Fruit fly (Drosophila melanogaster) whole organism, embryonic: Measurements from ENCODE around the gene lva.

Experiments
- Atf6 ChIP-seq: fragments of 200-800 bp; sonication (Bioruptor generic); IDR thresholded peaks from 2 replicates; pipeline ENCODE4 v1.3.6; 2022; ENCODE audit warnings: missing biosample characterization, missing genetic modification characterization
- CG10274 ChIP-seq: fragments of 200-800 bp; sonication (Bioruptor generic); optimal IDR thresholded peaks from 3 replicates; lab custom pipeline; 2017; ENCODE audit warnings: missing biosample characterization, mild to moderate bottlenecking, missing genetic modification characterization
- CG13287 ChIP-seq: fragments of 200-800 bp; sonication (Bioruptor generic); IDR thresholded peaks from 2 replicates; pipeline ENCODE4 v1.3.6; 2022; ENCODE audit warnings: missing biosample characterization, missing genetic modification characterization; ENCODE audit not compliant: partially characterized antibody
- CG15601 ChIP-seq: fragments of 200-800 bp; sonication (Bioruptor generic); optimal IDR thresholded peaks from 3 replicates; lab custom pipeline; 2019; ENCODE audit warnings: missing biosample characterization, mild to moderate bottlenecking, missing genetic modification characterization, moderate library complexity
- CG31224 ChIP-seq: fragments of 200-800 bp; sonication (Bioruptor generic); IDR thresholded peaks from 2 replicates; pipeline ENCODE4 v1.3.6; 2022; ENCODE audit warnings: missing biosample characterization, missing genetic modification characterization
- CG31365 ChIP-seq: fragments of 200-800 bp; sonication (Bioruptor generic); optimal IDR thresholded peaks from 2 replicates; lab custom pipeline; 2018; ENCODE audit warnings: missing biosample characterization, mild to moderate bottlenecking, missing genetic modification characterization
- CG3281 ChIP-seq: fragments of 200-800 bp; sonication (Bioruptor generic); optimal IDR thresholded peaks from 3 replicates; lab custom pipeline; 2017; ENCODE audit warnings: missing biosample characterization, mild to moderate bottlenecking, missing genetic modification characterization
- CG4282 ChIP-seq: fragments of 200-800 bp; sonication (Bioruptor generic); optimal IDR thresholded peaks from 2 replicates; lab custom pipeline; 2016; ENCODE audit warnings: missing biosample characterization, missing genetic modification characterization
- CG43689 ChIP-seq: fragments of 200-800 bp; sonication (Bioruptor generic); IDR thresholded peaks from 2 replicates; pipeline ENCODE4 v1.3.6; 2022; ENCODE audit warnings: missing biosample characterization, missing genetic modification characterization
- CG4404 ChIP-seq: fragments of 200-800 bp; sonication (Bioruptor generic); IDR thresholded peaks from 2 replicates; pipeline ENCODE4 v1.3.6; 2022; ENCODE audit warnings: missing biosample characterization, missing genetic modification characterization
- CG5245 ChIP-seq: fragments of 200-800 bp; sonication (Bioruptor generic); optimal IDR thresholded peaks from 3 replicates; lab custom pipeline; 2016; ENCODE audit warnings: missing biosample characterization, missing genetic modification characterization
- CG6854 ChIP-seq: fragments of 200-800 bp; sonication (Bioruptor generic); optimal IDR thresholded peaks from 3 replicates; lab custom pipeline; 2017; ENCODE audit warnings: missing biosample characterization, mild to moderate bottlenecking, missing genetic modification characterization
- CG7271 ChIP-seq: fragments of 200-800 bp; sonication (Bioruptor generic); optimal IDR thresholded peaks from 2 replicates; lab custom pipeline; 2018; ENCODE audit warnings: missing biosample characterization, mild to moderate bottlenecking, missing genetic modification characterization, moderate library complexity
- CG7963 ChIP-seq: fragments of 200-800 bp; sonication (Bioruptor generic); IDR thresholded peaks from 3 replicates; pipeline ENCODE4 v1.3.6; 2022; ENCODE audit warnings: missing biosample characterization, missing genetic modification characterization; ENCODE audit not compliant: partially characterized antibody
- CG9817 ChIP-seq: fragments of 200-800 bp; sonication (Bioruptor generic); optimal IDR thresholded peaks from 2 replicates; lab custom pipeline; 2018; ENCODE audit warnings: missing biosample characterization, mild to moderate bottlenecking, missing genetic modification characterization, moderate library complexity
- CkIIα-i1 ChIP-seq: fragments of 200-800 bp; sonication (Bioruptor generic); IDR thresholded peaks from 2 replicates; pipeline ENCODE4 v1.3.6; 2022; ENCODE audit warnings: missing biosample characterization, missing genetic modification characterization
- CrebB ChIP-seq: fragments of 200-800 bp; sonication (Bioruptor generic); optimal IDR thresholded peaks from 3 replicates; lab custom pipeline; 2018; ENCODE audit warnings: missing biosample characterization, mild to moderate bottlenecking, missing genetic modification characterization
- HLHmδ ChIP-seq: fragments of 200-800 bp; sonication (Bioruptor generic); optimal IDR thresholded peaks from 2 replicates; lab custom pipeline; 2018; ENCODE audit warnings: missing biosample characterization, mild to moderate bottlenecking, missing genetic modification characterization, moderate library complexity
- HmgZ ChIP-seq: fragments of 200-800 bp; sonication (Bioruptor generic); optimal IDR thresholded peaks from 2 replicates; lab custom pipeline; 2018; ENCODE audit warnings: missing biosample characterization, mild to moderate bottlenecking, missing genetic modification characterization
- Hmr ChIP-seq: fragments of 200-800 bp; sonication (Bioruptor generic); optimal IDR thresholded peaks from 3 replicates; lab custom pipeline; 2017; ENCODE audit warnings: mild to moderate bottlenecking, missing biosample characterization, missing genetic modification reagents, missing genetic modification characterization
- Hr78 ChIP-seq, 2 experiments: fragments of 200-800 bp in 1 of 2; fragments of >200 bp in 1 of 2; sonication (Bioruptor generic) in 1 of 2; optimal IDR thresholded peaks; 2 replicates each; lab custom pipeline; 2017 to 2019; ENCODE audit warnings: missing biosample characterization in 2 of 2, missing genetic modification characterization in 2 of 2, mild to moderate bottlenecking in 1 of 2, moderate library complexity in 1 of 2
- Med ChIP-seq: fragments of 200-800 bp; sonication (Bioruptor generic); peaks from one replicate; lab custom pipeline; 2016; ENCODE audit warnings: missing biosample characterization, missing genetic modification characterization, mild to moderate bottlenecking, inconsistent platforms, moderate library complexity
- Nf-YA ChIP-seq: fragments of 200-800 bp; sonication (Bioruptor generic); IDR thresholded peaks from 2 replicates; pipeline ENCODE4 v1.3.6; 2022; ENCODE audit warnings: missing biosample characterization, missing genetic modification characterization
- Sin3A ChIP-seq: fragments of >200 bp; optimal IDR thresholded peaks from 2 replicates; lab custom pipeline; 2018
- Sry-δ ChIP-seq: fragments of 200-800 bp; sonication (Bioruptor generic); optimal IDR thresholded peaks from 2 replicates; lab custom pipeline; 2016; ENCODE audit warnings: missing biosample characterization, missing genetic modification characterization
- Ssrp ChIP-seq: fragments of 200-800 bp; sonication (Bioruptor generic); optimal IDR thresholded peaks from 2 replicates; lab custom pipeline; 2018; ENCODE audit warnings: missing biosample characterization, mild to moderate bottlenecking, missing genetic modification characterization, moderate library complexity
- aop ChIP-seq: fragments of 200-800 bp; sonication (Bioruptor generic); IDR thresholded peaks from 2 replicates; pipeline ENCODE4 v1.3.6; 2022; ENCODE audit warnings: missing biosample characterization, missing genetic modification characterization
- ato ChIP-seq: fragments of 200-800 bp; sonication (Bioruptor generic); IDR thresholded peaks from 2 replicates; pipeline ENCODE4 v1.3.6; 2022; ENCODE audit warnings: missing biosample characterization, missing genetic modification characterization; ENCODE audit not compliant: partially characterized antibody
- az2 ChIP-seq: fragments of 200-800 bp; sonication (Bioruptor generic); optimal IDR thresholded peaks from 3 replicates; lab custom pipeline; 2016; ENCODE audit warnings: missing biosample characterization, missing genetic modification characterization
- caup ChIP-seq: fragments of 200-800 bp; sonication (Bioruptor generic); optimal IDR thresholded peaks from 3 replicates; lab custom pipeline; 2017; ENCODE audit warnings: missing biosample characterization, mild to moderate bottlenecking, missing genetic modification characterization, moderate library complexity; ENCODE audit not compliant: severe bottlenecking
- chm ChIP-seq: fragments of 200-800 bp; sonication (Bioruptor generic); IDR thresholded peaks from 2 replicates; pipeline ENCODE4 v1.3.6; 2022; ENCODE audit warnings: missing biosample characterization, missing genetic modification characterization
- dimm ChIP-seq: fragments of 200-800 bp; sonication (Bioruptor generic); IDR thresholded peaks from 2 replicates; pipeline ENCODE4 v1.3.6; 2022; ENCODE audit warnings: missing biosample characterization, missing genetic modification characterization
- dmrt11E ChIP-seq: fragments of 200-800 bp; sonication (Bioruptor generic); optimal IDR thresholded peaks from 3 replicates; lab custom pipeline; 2018; ENCODE audit warnings: missing biosample characterization, mild to moderate bottlenecking, missing genetic modification characterization, moderate library complexity
- en ChIP-seq: fragments of 200-800 bp; sonication (Bioruptor generic); optimal IDR thresholded peaks from 2 replicates; lab custom pipeline; 2016; ENCODE audit warnings: missing biosample characterization, missing genetic modification characterization
- esg ChIP-seq: fragments of 200-800 bp; sonication (Bioruptor generic); conservative IDR thresholded peaks from 2 replicates; pipeline ENCODE4 v1.3.6; 2022; ENCODE audit warnings: missing biosample characterization, missing genetic modification characterization
- fd64A ChIP-seq: fragments of 200-800 bp; sonication (Bioruptor generic); optimal IDR thresholded peaks from 3 replicates; lab custom pipeline; 2018; ENCODE audit warnings: missing biosample characterization, mild to moderate bottlenecking, missing genetic modification characterization
- gcm2 ChIP-seq: fragments of 200-800 bp; sonication (Bioruptor generic); optimal IDR thresholded peaks from 2 replicates; lab custom pipeline; 2016; ENCODE audit warnings: missing biosample characterization, missing genetic modification characterization
- gsb-n ChIP-seq: fragments of 200-800 bp; sonication (Bioruptor generic); optimal IDR thresholded peaks from 3 replicates; lab custom pipeline; 2018; ENCODE audit warnings: missing biosample characterization, mild to moderate bottlenecking, missing genetic modification characterization
- ham ChIP-seq: fragments of 200-800 bp; sonication (Bioruptor generic); IDR thresholded peaks from 2 replicates; pipeline ENCODE4 v1.3.6; 2022; ENCODE audit warnings: missing biosample characterization, missing genetic modification characterization
- hkb ChIP-seq, 2 experiments: fragments of 200-800 bp in 1 of 2; fragments of >200 bp in 1 of 2; sonication (Bioruptor generic) in 1 of 2; IDR thresholded peaks in 1 of 2; optimal IDR thresholded peaks in 1 of 2; 2 replicates each; pipeline versions ENCODE4 v1.3.6 to Lab custom; 2017 to 2022; ENCODE audit warnings: missing biosample characterization in 1 of 2, missing genetic modification characterization in 1 of 2
- knrl ChIP-seq: fragments of 200-800 bp; sonication (Bioruptor generic); IDR thresholded peaks from 3 replicates; pipeline ENCODE4 v1.3.6; 2022; ENCODE audit warnings: missing biosample characterization, missing genetic modification characterization; ENCODE audit not compliant: partially characterized antibody
- lab ChIP-seq: fragments of 200-800 bp; sonication (Bioruptor generic); optimal IDR thresholded peaks from 3 replicates; lab custom pipeline; 2017; ENCODE audit warnings: missing biosample characterization, missing genetic modification characterization, mild to moderate bottlenecking, moderate library complexity, missing genetic modification reagents
- nau ChIP-seq: fragments of 200-800 bp; sonication (Bioruptor generic); optimal IDR thresholded peaks from 3 replicates; lab custom pipeline; 2017; ENCODE audit warnings: missing biosample characterization, mild to moderate bottlenecking, missing genetic modification characterization, missing genetic modification reagents
- pb ChIP-seq: fragments of 200-800 bp; sonication (Bioruptor generic); optimal IDR thresholded peaks from 3 replicates; lab custom pipeline; 2016; ENCODE audit warnings: missing biosample characterization, missing genetic modification characterization
- repo ChIP-seq: fragments of 200-800 bp; sonication (Bioruptor generic); optimal IDR thresholded peaks from 2 replicates; lab custom pipeline; 2016; ENCODE audit warnings: missing biosample characterization, missing genetic modification characterization
- run ChIP-seq: fragments of 200-800 bp; sonication (Bioruptor generic); optimal IDR thresholded peaks from 3 replicates; lab custom pipeline; 2018; ENCODE audit warnings: missing biosample characterization, mild to moderate bottlenecking, missing genetic modification characterization
- scrt ChIP-seq: fragments of 200-800 bp; sonication (Bioruptor generic); optimal IDR thresholded peaks from 2 replicates; lab custom pipeline; 2018; ENCODE audit warnings: missing biosample characterization, mild to moderate bottlenecking, missing genetic modification characterization, moderate library complexity
- sim ChIP-seq: fragments of 200-800 bp; sonication (Bioruptor generic); IDR thresholded peaks from 2 replicates; pipeline ENCODE4 v1.3.6; 2022; ENCODE audit warnings: missing biosample characterization, missing genetic modification characterization
- so ChIP-seq: fragments of 200-800 bp; sonication (Bioruptor generic); IDR thresholded peaks from 3 replicates; pipeline ENCODE4 v1.3.6; 2022; ENCODE audit warnings: missing biosample characterization, missing genetic modification characterization
- tap ChIP-seq: fragments of 200-800 bp; optimal IDR thresholded peaks from 3 replicates; lab custom pipeline; 2019; ENCODE audit warnings: missing biosample characterization, mild to moderate bottlenecking, missing genetic modification characterization, moderate library complexity
- tll ChIP-seq, 2 experiments: fragments of 200-800 bp in 1 of 2; fragments of >200 bp in 1 of 2; sonication (Bioruptor generic) in 1 of 2; optimal IDR thresholded peaks; 2 replicates each; lab custom pipeline; 2017 to 2019; ENCODE audit warnings: missing biosample characterization in 2 of 2, missing genetic modification characterization in 2 of 2, mild to moderate bottlenecking in 1 of 2, moderate library complexity in 1 of 2

Gene lva

DNA sequence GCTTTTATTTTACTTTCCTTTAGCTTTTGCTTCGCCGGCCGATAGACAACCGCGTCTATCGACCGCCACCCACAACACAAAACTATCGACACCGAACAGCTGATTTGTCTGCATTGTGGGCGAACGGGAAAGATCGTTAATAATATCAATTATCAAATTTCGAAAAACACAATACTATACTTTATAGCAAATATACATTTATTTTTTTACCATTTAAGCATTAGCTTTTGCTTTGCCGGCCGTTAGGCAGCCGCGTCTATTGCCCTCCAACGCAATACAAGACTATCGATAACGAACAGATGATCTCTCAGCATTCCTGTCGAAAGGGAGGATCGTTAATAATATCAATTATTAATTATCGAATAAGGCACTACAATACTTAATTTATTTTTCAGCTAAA is 29.0 kb downstream of the lva start, which contains the start of the genes CG2938 and Glos (continued):
- TF ChIP-seq CG10274 (no peak), fd64A (no peak), lab (GFP tag; lab: Kevin White, UChicago) (no peak), scrt (GFP tag; lab: Kevin White, UChicago) (no peak), gcm2 (GFP tag; lab: Kevin White, UChicago) (no peak), sim (GFP tag; lab: Robert Waterston, UW) (no peak), Med (peak; percentile 50), CG7963 (GFP tag; lab: Robert Waterston, UW) (peak; percentile 65), knrl (peak; percentile 65; the same call in 2 of the 3 replicates), CG5245 (GFP tag; lab: Kevin White, UChicago) (no peak), HmgZ (tag; lab: Kevin White, UChicago) (no peak), esg (no peak), ham (GFP tag; lab: Robert Waterston, UW) (no peak), tll (GFP tag; optimal IDR thresholded peaks at IDR 0.05; lab: Kevin White, UChicago) (no peak), Nf-YA (GFP tag; lab: Robert Waterston, UW) (no peak), CkIIα-i1 (GFP tag; lab: Robert Waterston, UW) (no peak), CG13287 (GFP tag; lab: Robert Waterston, UW) (peak; percentile 84), run (tag; lab: Kevin White, UChicago) (no peak), Atf6 (no peak), CG3281 (GFP tag; lab: Kevin White, UChicago) (no peak), CG31224 (GFP tag; lab: Robert Waterston, UW) (no peak), Sry-δ (GFP tag; lab: Kevin White, UChicago) (peak; percentile 50), CG4404 (GFP tag; lab: Robert Waterston, UW) (no peak), Ssrp (tag; lab: Kevin White, UChicago) (no peak), CrebB (tag; lab: Kevin White, UChicago) (no peak), pb (no peak), Hmr (GFP tag; lab: Kevin White, UChicago) (no peak), so (GFP tag; lab: Robert Waterston, UW) (no peak), aop (GFP tag; lab: Robert Waterston, UW) (no peak), repo (GFP tag; lab: Kevin White, UChicago) (no peak), CG6854 (GFP tag; lab: Kevin White, UChicago) (no peak), dmrt11E (tag; lab: Kevin White, UChicago) (no peak), Hr78 (GFP tag; optimal IDR thresholded peaks at IDR 0.05; lab: Kevin White, UChicago) (no peak), CG31365 (tag; lab: Kevin White, UChicago) (no peak), hkb (optimal IDR thresholded peaks at IDR 0.05; lab: Kevin White, UChicago) (no peak), hkb (GFP tag; IDR thresholded peaks at IDR 0.05; lab: Robert Waterston, UW) (no peak), nau (GFP tag; lab: Kevin White, UChicago) (no peak), chm (GFP tag; lab: Robert Waterston, UW) (no peak), CG9817 (tag; lab: Kevin White, UChicago) (no peak), tap (tag; lab: Kevin White, UChicago) (no peak), CG43689 (GFP tag; lab: Robert Waterston, UW) (no peak), dimm (GFP tag; lab: Robert Waterston, UW) (no peak), en (GFP tag; lab: Kevin White, UChicago) (no peak), ato (GFP tag; lab: Robert Waterston, UW) (0 out of 2 replicates have a peak, but pooled peaks have one; percentile 7), Sin3A (lab: Kevin White, UChicago) (peak; percentile 57), CG7271 (tag; lab: Kevin White, UChicago) (no peak), CG15601 (tag; lab: Kevin White, UChicago) (no peak), caup (GFP tag; lab: Kevin White, UChicago) (no peak), CG4282 (GFP tag; lab: Kevin White, UChicago) (no peak), az2 (no peak), gsb-n (tag; lab: Kevin White, UChicago) (no peak), HLHmδ (GFP tag; lab: Kevin White, UChicago) (no peak)
